Fruit fly (Drosophila melanogaster) whole organism, embryonic: Measurements from ENCODE around the gene GC.

Source experiments
- Aef1 ChIP-seq: fragments of 200-800 bp; sonication (Bioruptor generic); IDR thresholded peaks from 3 replicates; pipeline ENCODE4 v1.3.6; 2022; ENCODE audit warnings: missing biosample characterization, missing genetic modification characterization
- Bdp1 ChIP-seq: fragments of 200-800 bp; sonication (Bioruptor generic); optimal IDR thresholded peaks from 3 replicates; lab custom pipeline; 2016; ENCODE audit warnings: missing biosample characterization, missing genetic modification characterization
- CG11247 ChIP-seq: fragments of 200-800 bp; sonication (Bioruptor generic); IDR thresholded peaks from 2 replicates; pipeline ENCODE4 v1.3.6; 2022; ENCODE audit warnings: missing biosample characterization, missing genetic modification characterization
- CG12236 ChIP-seq: fragments of 200-800 bp; sonication (Bioruptor generic); optimal IDR thresholded peaks from 2 replicates; lab custom pipeline; 2016; ENCODE audit warnings: missing biosample characterization, missing genetic modification characterization
- CG13123 ChIP-seq: fragments of 200-800 bp; sonication (Bioruptor generic); optimal IDR thresholded peaks from 2 replicates; lab custom pipeline; 2016; ENCODE audit warnings: missing biosample characterization, missing genetic modification characterization
- CG15269 ChIP-seq: fragments of 200-800 bp; sonication (Bioruptor generic); optimal IDR thresholded peaks from 2 replicates; lab custom pipeline; 2018; ENCODE audit warnings: missing biosample characterization, mild to moderate bottlenecking, missing genetic modification characterization, moderate library complexity
- CG15514 ChIP-seq: fragments of 200-800 bp; sonication (Bioruptor generic); optimal IDR thresholded peaks from 3 replicates; lab custom pipeline; 2017; ENCODE audit warnings: missing biosample characterization, missing genetic modification characterization, mild to moderate bottlenecking, moderate library complexity, missing genetic modification reagents
- CG15696 ChIP-seq: fragments of 200-800 bp; sonication (Bioruptor generic); optimal IDR thresholded peaks from 2 replicates; lab custom pipeline; 2019; ENCODE audit warnings: missing biosample characterization, mild to moderate bottlenecking, missing genetic modification characterization, moderate library complexity
- CG17186 ChIP-seq: fragments of 200-800 bp; sonication (Bioruptor generic); optimal IDR thresholded peaks from 3 replicates; lab custom pipeline; 2017; ENCODE audit warnings: missing biosample characterization, missing genetic modification reagents, missing genetic modification characterization
- CG17385 ChIP-seq: fragments of 200-800 bp; sonication (Bioruptor generic); optimal IDR thresholded peaks from 3 replicates; lab custom pipeline; 2018; ENCODE audit warnings: missing biosample characterization, mild to moderate bottlenecking, missing genetic modification characterization
- CG4282 ChIP-seq: fragments of 200-800 bp; sonication (Bioruptor generic); optimal IDR thresholded peaks from 2 replicates; lab custom pipeline; 2016; ENCODE audit warnings: missing biosample characterization, missing genetic modification characterization
- CG4404 ChIP-seq: fragments of 200-800 bp; sonication (Bioruptor generic); IDR thresholded peaks from 2 replicates; pipeline ENCODE4 v1.3.6; 2022; ENCODE audit warnings: missing biosample characterization, missing genetic modification characterization
- CG6765 ChIP-seq: fragments of 200-800 bp; sonication (Bioruptor generic); optimal IDR thresholded peaks from 3 replicates; lab custom pipeline; 2017; ENCODE audit warnings: missing biosample characterization, mild to moderate bottlenecking, missing genetic modification characterization
- CG6791 ChIP-seq: fragments of 200-800 bp; sonication (Bioruptor generic); IDR thresholded peaks from 3 replicates; pipeline ENCODE4 v1.3.6; 2022; ENCODE audit warnings: missing biosample characterization, missing genetic modification characterization; ENCODE audit not compliant: partially characterized antibody
- CG6813 ChIP-seq: fragments of 200-800 bp; sonication (Bioruptor generic); optimal IDR thresholded peaks from 2 replicates; lab custom pipeline; 2017; ENCODE audit warnings: missing biosample characterization, missing genetic modification characterization, mild to moderate bottlenecking, moderate library complexity, missing genetic modification reagents
- CG8478 ChIP-seq: fragments of >200 bp; optimal IDR thresholded peaks from 2 replicates; lab custom pipeline; 2018
- D19A ChIP-seq: fragments of 200-800 bp; optimal IDR thresholded peaks from 3 replicates; lab custom pipeline; 2019; ENCODE audit warnings: missing biosample characterization, mild to moderate bottlenecking, missing genetic modification characterization, moderate library complexity
- D19B ChIP-seq: fragments of 200-800 bp; sonication (Bioruptor generic); optimal IDR thresholded peaks from 2 replicates; lab custom pipeline; 2017; ENCODE audit warnings: missing biosample characterization, mild to moderate bottlenecking, missing genetic modification characterization
- Doc3 ChIP-seq: fragments of 200-800 bp; sonication (Bioruptor generic); IDR thresholded peaks from 3 replicates; pipeline ENCODE4 v1.3.6; 2022; ENCODE audit warnings: missing biosample characterization, missing genetic modification characterization; ENCODE audit not compliant: partially characterized antibody
- Drgx ChIP-seq: fragments of 200-800 bp; sonication (Bioruptor generic); IDR thresholded peaks from 2 replicates; pipeline ENCODE4 v1.3.6; 2022; ENCODE audit warnings: missing biosample characterization, missing genetic modification characterization
- ERR ChIP-seq: fragments of 200-800 bp; sonication (Bioruptor generic); optimal IDR thresholded peaks from 2 replicates; lab custom pipeline; 2016; ENCODE audit warnings: missing biosample characterization, missing genetic modification characterization
- Fer1 ChIP-seq: fragments of 200-800 bp; sonication (Bioruptor generic); optimal IDR thresholded peaks from 2 replicates; lab custom pipeline; 2017; ENCODE audit warnings: missing biosample characterization, mild to moderate bottlenecking, missing genetic modification characterization
- HmgD ChIP-seq: fragments of 200-800 bp; sonication (Bioruptor generic); optimal IDR thresholded peaks from 3 replicates; lab custom pipeline; 2016; ENCODE audit warnings: missing biosample characterization, missing genetic modification characterization
- Hr3 ChIP-seq: fragments of 200-800 bp; sonication (Bioruptor generic); optimal IDR thresholded peaks from 3 replicates; lab custom pipeline; 2016; ENCODE audit warnings: missing biosample characterization, missing genetic modification characterization
- Meics ChIP-seq: fragments of 200-800 bp; sonication (Bioruptor generic); optimal IDR thresholded peaks from 2 replicates; lab custom pipeline; 2017; ENCODE audit warnings: missing biosample characterization, mild to moderate bottlenecking, missing genetic modification characterization
- Mrtf ChIP-seq: fragments of 200-800 bp; sonication (Bioruptor generic); IDR thresholded peaks from 3 replicates; pipeline ENCODE4 v1.3.6; 2022; ENCODE audit warnings: missing biosample characterization, missing genetic modification characterization
- NfI ChIP-seq: fragments of 200-800 bp; sonication (Bioruptor generic); optimal IDR thresholded peaks from 3 replicates; lab custom pipeline; 2018; ENCODE audit warnings: missing biosample characterization, mild to moderate bottlenecking, missing genetic modification characterization, moderate library complexity
- Trl ChIP-seq, 3 experiments: fragments of >200 bp in 2 of 3; fragments of 200-800 bp in 1 of 3; sonication (Bioruptor generic) in 1 of 3; optimal IDR thresholded peaks; 2 replicates in 1 of 3; 3 replicates in 2 of 3; lab custom pipeline; 2016 to 2017; ENCODE audit warnings: missing biosample characterization in 1 of 3, missing genetic modification characterization in 1 of 3
- ab ChIP-seq: fragments of 200-800 bp; sonication (Bioruptor generic); optimal IDR thresholded peaks from 2 replicates; lab custom pipeline; 2016; ENCODE audit warnings: missing biosample characterization, missing genetic modification characterization
- ac ChIP-seq: fragments of 200-800 bp; sonication (Bioruptor generic); optimal IDR thresholded peaks from 3 replicates; lab custom pipeline; 2017; ENCODE audit warnings: missing biosample characterization, mild to moderate bottlenecking, missing genetic modification characterization
- cas ChIP-seq: fragments of 200-800 bp; sonication (Bioruptor generic); IDR thresholded peaks from 2 replicates; pipeline ENCODE4 v1.3.6; 2022; ENCODE audit warnings: missing biosample characterization, missing genetic modification characterization
- ci ChIP-seq: fragments of 200-800 bp; sonication (Bioruptor generic); IDR thresholded peaks from 3 replicates; pipeline ENCODE4 v1.3.6; 2022; ENCODE audit warnings: missing biosample characterization, missing genetic modification characterization
- crol ChIP-seq: fragments of 200-800 bp; sonication (Bioruptor generic); IDR thresholded peaks from 2 replicates; pipeline ENCODE4 v1.3.6; 2022; ENCODE audit warnings: missing biosample characterization, missing genetic modification characterization
- dan ChIP-seq: fragments of 200-800 bp; sonication (Bioruptor generic); IDR thresholded peaks from 2 replicates; pipeline ENCODE4 v1.3.6; 2022; ENCODE audit warnings: missing biosample characterization, missing genetic modification characterization
- dati ChIP-seq: fragments of 200-800 bp; sonication (Bioruptor generic); IDR thresholded peaks from 2 replicates; pipeline ENCODE4 v1.3.6; 2022; ENCODE audit warnings: missing biosample characterization, missing genetic modification characterization
- fd96Cb ChIP-seq: fragments of 200-800 bp; sonication (Bioruptor generic); optimal IDR thresholded peaks from 2 replicates; lab custom pipeline; 2018; ENCODE audit warnings: missing biosample characterization, mild to moderate bottlenecking, missing genetic modification characterization, moderate library complexity
- fru ChIP-seq: fragments of >200 bp; optimal IDR thresholded peaks from 2 replicates; lab custom pipeline; 2017
- gem ChIP-seq: fragments of 200-800 bp; sonication (Bioruptor generic); optimal IDR thresholded peaks from 2 replicates; lab custom pipeline; 2019; ENCODE audit warnings: missing biosample characterization, mild to moderate bottlenecking, missing genetic modification characterization, moderate library complexity
- hkb ChIP-seq, 2 experiments: fragments of 200-800 bp in 1 of 2; fragments of >200 bp in 1 of 2; sonication (Bioruptor generic) in 1 of 2; IDR thresholded peaks in 1 of 2; optimal IDR thresholded peaks in 1 of 2; 2 replicates each; pipeline versions ENCODE4 v1.3.6 to Lab custom; 2017 to 2022; ENCODE audit warnings: missing biosample characterization in 1 of 2, missing genetic modification characterization in 1 of 2
- lbe ChIP-seq: fragments of 200-800 bp; sonication (Bioruptor generic); optimal IDR thresholded peaks from 2 replicates; lab custom pipeline; 2016; ENCODE audit warnings: missing biosample characterization, mild to moderate bottlenecking, missing genetic modification characterization
- nerfin-2 ChIP-seq: fragments of 200-800 bp; sonication (Bioruptor generic); IDR thresholded peaks from 2 replicates; pipeline ENCODE4 v1.3.6; 2022; ENCODE audit warnings: missing biosample characterization, missing genetic modification characterization; ENCODE audit not compliant: partially characterized antibody
- pan ChIP-seq, 4 experiments: fragments of >200 bp in 3 of 4; fragments of 200-800 bp in 1 of 4; sonication (Bioruptor generic) in 1 of 4; optimal IDR thresholded peaks in 3 of 4; IDR thresholded peaks in 1 of 4; 2 replicates each; pipeline versions ENCODE4 v1.3.6 to Lab custom; 2017 to 2022; ENCODE audit warnings: missing biosample characterization in 2 of 4, missing genetic modification characterization in 2 of 4, mixed read lengths in 1 of 4
- pfk ChIP-seq: fragments of 200-800 bp; sonication (Bioruptor generic); optimal IDR thresholded peaks from 2 replicates; lab custom pipeline; 2018; ENCODE audit warnings: missing biosample characterization, mild to moderate bottlenecking, missing genetic modification characterization, moderate library complexity
- pros ChIP-seq: fragments of 200-800 bp; sonication (Bioruptor generic); optimal IDR thresholded peaks from 3 replicates; lab custom pipeline; 2019; ENCODE audit warnings: missing biosample characterization, mild to moderate bottlenecking, missing genetic modification characterization, moderate library complexity
- sima ChIP-seq: fragments of 200-800 bp; sonication (Bioruptor generic); optimal IDR thresholded peaks from 2 replicates; lab custom pipeline; 2016; ENCODE audit warnings: missing biosample characterization, missing genetic modification characterization
- sob ChIP-seq: fragments of 200-800 bp; sonication (Bioruptor generic); IDR thresholded peaks from 2 replicates; pipeline ENCODE4 v1.3.6; 2022; ENCODE audit warnings: missing biosample characterization, missing genetic modification characterization
- stwl ChIP-seq: fragments of 200-800 bp; sonication (Bioruptor generic); optimal IDR thresholded peaks from 3 replicates; lab custom pipeline; 2018; ENCODE audit warnings: missing biosample characterization, mild to moderate bottlenecking, missing genetic modification characterization, moderate library complexity
- trem ChIP-seq: fragments of 200-800 bp; optimal IDR thresholded peaks from 3 replicates; lab custom pipeline; 2019; ENCODE audit warnings: missing biosample characterization, mild to moderate bottlenecking, missing genetic modification characterization, moderate library complexity
- vnd ChIP-seq: fragments of 200-800 bp; sonication (Bioruptor generic); IDR thresholded peaks from 3 replicates; pipeline ENCODE4 v1.3.6; 2022; ENCODE audit warnings: missing biosample characterization, missing genetic modification characterization; ENCODE audit not compliant: partially characterized antibody
- vvl ChIP-seq: fragments of 200-800 bp; sonication (Bioruptor generic); IDR thresholded peaks from 2 replicates; pipeline ENCODE4 v1.3.6; 2022; ENCODE audit warnings: missing biosample characterization, missing genetic modification characterization

The GC gene

dm6 chr3L:1577338-1577737 is 51.8 kb downstream of the GC start (continued):
- TF ChIP-seq Drgx (GFP tag; lab: Robert Waterston, UW) (peak; percentile 37; the same call in 1 of the 2 replicates), Mrtf (GFP tag; lab: Robert Waterston, UW) (no peak), cas (GFP tag; lab: Robert Waterston, UW) (no peak), stwl (no peak), CG15269 (tag; lab: Kevin White, UChicago) (no peak), CG15514 (peak; percentile 9), HmgD (GFP tag; lab: Kevin White, UChicago) (no peak), CG6813 (GFP tag; lab: Kevin White, UChicago) (no peak), trem (tag; lab: Kevin White, UChicago) (no peak), vnd (no peak), CG4282 (no peak), sob (0 out of 2 replicates have a peak, but pooled peaks have one; percentile 10), vvl (GFP tag; lab: Robert Waterston, UW) (peak; percentile 10; the same call in 1 of the 2 replicates), CG6791 (GFP tag; lab: Robert Waterston, UW) (no peak), CG15696 (tag; lab: Kevin White, UChicago) (no peak), ab (GFP tag; lab: Kevin White, UChicago) (no peak), dati (no peak), Fer1 (GFP tag; lab: Kevin White, UChicago) (no peak), CG11247 (GFP tag; lab: Robert Waterston, UW) (0 out of 2 replicates have a peak, but pooled peaks have one; percentile 27), Doc3 (GFP tag; lab: Robert Waterston, UW) (0 out of 3 replicates have a peak, but pooled peaks have one; percentile 17), crol (peak; percentile 71), lbe (GFP tag; lab: Kevin White, UChicago) (no peak), hkb (optimal IDR thresholded peaks at IDR 0.05; lab: Kevin White, UChicago) (no peak), hkb (GFP tag; IDR thresholded peaks at IDR 0.05; lab: Robert Waterston, UW) (peak; percentile 15; the same call in 1 of the 2 replicates), ERR (GFP tag; lab: Kevin White, UChicago) (no peak), CG12236 (no peak), CG13123 (no peak), Trl (optimal IDR thresholded peaks at IDR 0.05; lab: Kevin White, UChicago) (peak; percentile 39 to 42), Trl (GFP tag; optimal IDR thresholded peaks at IDR 0.05; lab: Kevin White, UChicago) (no peak), CG6765 (GFP tag; lab: Kevin White, UChicago) (peak; percentile 5), sima (GFP tag; lab: Kevin White, UChicago) (no peak), gem (no peak), CG17385 (GFP tag; lab: Kevin White, UChicago) (no peak), Bdp1 (GFP tag; lab: Kevin White, UChicago) (no peak), fd96Cb (tag; lab: Kevin White, UChicago) (no peak), CG8478 (no peak), D19A (tag; lab: Kevin White, UChicago) (no peak), CG17186 (GFP tag; lab: Kevin White, UChicago) (no peak), ci (no peak), pan (optimal IDR thresholded peaks at IDR 0.05; lab: Kevin White, UChicago) (no peak), pan (GFP tag; optimal IDR thresholded peaks at IDR 0.05 in 1 of 2, IDR thresholded peaks at IDR 0.05 in 1 of 2) (no peak), nerfin-2 (GFP tag; lab: Robert Waterston, UW) (0 out of 2 replicates have a peak, but pooled peaks have one; percentile 24), pros (GFP tag; lab: Kevin White, UChicago) (no peak), Meics (GFP tag; lab: Kevin White, UChicago) (no peak), D19B (GFP tag; lab: Kevin White, UChicago) (no peak), pfk (no peak), NfI (GFP tag; lab: Kevin White, UChicago) (no peak), ac (GFP tag; lab: Kevin White, UChicago) (no peak), Aef1 (GFP tag; lab: Robert Waterston, UW) (no peak), dan (GFP tag; lab: Robert Waterston, UW) (no peak), fru (lab: Kevin White, UChicago) (no peak), Hr3 (no peak), CG4404 (GFP tag; lab: Robert Waterston, UW) (no peak)
